Worm (Caenorhabditis elegans): ENCODE data around the gene fipr-10.
A peak's percentile ranks its signal among the peaks of the same experiment; 100 is the strongest.

The fipr-10 gene

ce11 chrV:9958654-9959053 is 44.7 kb downstream of the fipr-10 start:
- TF ChIP-seq ceh-58 (GFP tag; IDR thresholded peaks at IDR 0.05) (no peak), ztf-28 (GFP tag; IDR thresholded peaks at IDR 0.05) (no peak), rpc-1 (optimal IDR thresholded peaks at IDR 0.05) (no peak), rpc-1 (tag; optimal IDR thresholded peaks at IDR 0.05) (no peak), T07F8.4 (tag; optimal IDR thresholded peaks at IDR 0.05) (no peak), somi-1 (GFP tag; optimal IDR thresholded peaks at IDR 0.05) (no peak), ztf-6 (GFP tag; IDR thresholded peaks at IDR 0.05) (no peak), mcd-1 (GFP tag; IDR thresholded peaks at IDR 0.05) (no peak), D2030.7 (GFP tag; IDR thresholded peaks at IDR 0.05) (no peak), efl-1 (GFP tag; optimal IDR thresholded peaks at IDR 0.05) (no peak)

DNA sequence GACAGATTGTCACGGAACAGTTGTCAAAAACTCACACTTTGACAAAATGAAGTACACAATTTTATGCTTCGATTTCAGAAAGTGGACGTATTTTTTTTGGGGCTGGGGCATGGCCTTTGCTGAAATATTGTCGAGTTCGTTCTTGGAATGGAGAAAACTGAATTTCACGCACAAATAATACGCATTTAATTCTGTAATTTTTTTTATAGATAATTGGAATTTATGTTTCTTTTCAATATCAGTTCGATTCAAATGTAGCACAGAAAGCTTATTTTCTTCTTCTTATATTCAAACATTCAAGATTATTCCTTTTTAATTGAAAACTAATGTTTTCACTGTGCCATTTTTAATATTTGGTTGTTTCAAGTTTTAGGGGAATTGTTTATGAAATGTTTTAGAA is 46.4 kb downstream of the fipr-10 start, which contains the start of gene T07C12.10:
Gene T07C12.10 (minus strand): TSS at position 101 of the 400 bp plus-strand sequence.
- TF ChIP-seq nhr-120 (GFP tag; IDR thresholded peaks at IDR 0.05): no peak
- no peak for TF ChIP-seq Y56A3A.18 (GFP tag; IDR thresholded peaks at IDR 0.05)
- no peak for TF ChIP-seq B0019.2 (GFP tag; conservative IDR thresholded peaks at IDR 0.05)
- no peak for TF ChIP-seq ztf-25 (GFP tag; IDR thresholded peaks at IDR 0.05)
- TF ChIP-seq F22D6.2 (tag; optimal IDR thresholded peaks at IDR 0.05): no peak
- no peak for TF ChIP-seq mes-4 (tag; optimal IDR thresholded peaks at IDR 0.05)
- TF ChIP-seq T07F8.4 (tag; optimal IDR thresholded peaks at IDR 0.05): no peak
- no peak for TF ChIP-seq ekl-4 (GFP tag; IDR thresholded peaks at IDR 0.05)
- no peak for TF ChIP-seq madf-10 (tag; optimal IDR thresholded peaks at IDR 0.05)
- no peak for TF ChIP-seq efl-1 (GFP tag; optimal IDR thresholded peaks at IDR 0.05)
- TF ChIP-seq hlh-12 (tag; optimal IDR thresholded peaks at IDR 0.05): no peak
- no peak for TF ChIP-seq tbp1 (GFP tag; optimal IDR thresholded peaks at IDR 0.05)
- TF ChIP-seq F52B5.7 (tag; optimal IDR thresholded peaks at IDR 0.05): no peak
- no peak for TF ChIP-seq egrh-3 (GFP tag; IDR thresholded peaks at IDR 0.05)

DNA sequence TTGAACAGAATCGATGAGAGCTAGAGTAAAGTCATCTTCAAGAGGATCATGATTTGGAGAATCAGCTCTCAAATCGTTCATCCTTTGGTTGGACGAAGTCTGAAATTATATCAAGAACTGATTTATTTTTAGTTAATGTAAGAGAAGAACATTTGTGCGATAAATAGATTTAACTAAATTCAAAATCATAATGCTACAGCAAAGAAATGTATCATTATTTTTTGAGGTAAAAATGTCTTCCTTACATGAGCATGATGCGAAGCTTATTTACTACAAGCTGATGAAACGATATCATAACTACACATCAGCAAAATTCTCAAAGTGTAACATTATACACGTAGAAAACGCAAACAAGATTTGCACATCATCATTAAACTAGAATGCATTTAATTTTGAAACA is 48.4 kb downstream of the fipr-10 start, which contains the start of gene madf-4:
Gene madf-4 (minus strand): TSS at position 101 of the 400 bp plus-strand sequence.
- TF ChIP-seq ztf-6 (GFP tag; IDR thresholded peaks at IDR 0.05) (no peak), Y67H2A.10 (GFP tag; conservative IDR thresholded peaks at IDR 0.05) (no peak), dpl-1 (GFP tag; optimal IDR thresholded peaks at IDR 0.05) (no peak), B0035.1 (tag; optimal IDR thresholded peaks at IDR 0.05) (no peak), madf-6 (GFP tag; IDR thresholded peaks at IDR 0.05) (no peak), chd-7 (tag; optimal IDR thresholded peaks at IDR 0.05) (no peak), lin-54 (GFP tag; optimal IDR thresholded peaks at IDR 0.05) (no peak), egl-44 (GFP tag; IDR thresholded peaks at IDR 0.05) (no peak), fkh-3 (tag; optimal IDR thresholded peaks at IDR 0.05) (no peak), nhr-120 (GFP tag; IDR thresholded peaks at IDR 0.05) (no peak)

- TF ChIP-seq zfh-2 (GFP tag; conservative IDR thresholded peaks at IDR 0.05) (peak; percentile 57), egl-18 (GFP tag; IDR thresholded peaks at IDR 0.05) (no peak)
Measured at ce11 chrV:9962916-9963315, 49.0 kb downstream of the fipr-10 start.

Data from whole organism, young adult.